Fruit fly (Drosophila melanogaster): Measurements from ENCODE around the gene Nse1.

Gene Nse1

dm6 chr2L:6677453-6677852, at the start of gene Nse1:
Gene Nse1 (minus strand): TSS chr2L:6677625.
- TF ChIP-seq psq (GFP tag; optimal IDR thresholded peaks at IDR 0.05) (no peak), Dfd (GFP tag; optimal IDR thresholded peaks at IDR 0.05) (no peak), usp (GFP tag; optimal IDR thresholded peaks at IDR 0.05) (no peak), dl (GFP tag; optimal IDR thresholded peaks at IDR 0.05; ENCODE audit: insufficient read depth in 1 of 2, partially characterized antibody in 2 of 2) (no peak)

DNA sequence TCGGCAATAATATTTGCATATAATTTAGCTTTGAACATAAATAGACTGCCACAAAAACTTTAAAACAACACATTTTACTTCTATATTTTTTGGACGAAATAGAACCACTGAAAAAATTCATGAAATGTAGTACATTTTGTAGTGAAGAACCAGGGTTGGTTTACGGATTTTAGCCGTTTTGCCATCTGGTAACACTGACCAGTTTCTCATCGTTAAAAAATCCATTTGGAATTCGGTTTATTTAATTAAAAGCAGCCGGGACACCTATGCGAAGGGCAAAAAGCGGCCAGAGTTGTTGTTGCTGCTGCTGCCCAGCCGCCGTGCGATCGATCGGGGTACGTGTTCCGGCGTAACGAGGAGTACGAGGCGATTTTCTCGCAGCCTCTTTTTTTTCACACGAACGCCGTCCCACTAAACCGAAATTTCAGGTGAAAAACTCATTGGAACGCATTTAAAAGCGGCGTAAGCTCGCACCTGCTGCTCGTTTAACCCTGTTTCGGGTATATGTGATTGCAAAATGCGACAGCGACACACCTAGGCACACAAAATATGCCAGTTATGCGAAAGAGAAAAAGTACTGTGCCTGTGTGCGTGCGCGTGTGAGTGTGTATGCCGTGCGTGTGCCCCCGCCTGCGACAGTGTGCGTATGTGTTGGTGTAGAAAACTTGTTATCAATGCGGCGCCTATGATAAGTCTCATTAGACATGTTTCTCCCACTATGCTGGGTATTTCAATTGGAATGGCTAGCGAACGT, 46.5 kb upstream of the Nse1 start, which contains the start of gene Liprin-alpha:
Gene Liprin-alpha (plus strand): TSS at position 154 of the 754 bp plus-strand sequence.
- peak; percentile 25 for TF ChIP-seq Abd-B (GFP tag; optimal IDR thresholded peaks at IDR 0.05)
- TF ChIP-seq sage (GFP tag; optimal IDR thresholded peaks at IDR 0.05) = no peak
- TF ChIP-seq rgr (GFP tag; optimal IDR thresholded peaks at IDR 0.05) = no peak
- TF ChIP-seq Jra (GFP tag; optimal IDR thresholded peaks at IDR 0.05) = no peak
- TF ChIP-seq Dfd (GFP tag; optimal IDR thresholded peaks at IDR 0.05) = no peak
- TF ChIP-seq usp (GFP tag; optimal IDR thresholded peaks at IDR 0.05) = no peak
- no peak for TF ChIP-seq Hr83 (GFP tag; optimal IDR thresholded peaks at IDR 0.05; ENCODE audit: poor library complexity, severe bottlenecking)
- TF ChIP-seq dsf (GFP tag; optimal IDR thresholded peaks at IDR 0.05; ENCODE audit: borderline replicate concordance) = no peak
- peak; percentile 89 for TF ChIP-seq N (GFP tag; optimal IDR thresholded peaks at IDR 0.05)
- no peak for TF ChIP-seq brk (GFP tag; optimal IDR thresholded peaks at IDR 0.05)

DNA sequence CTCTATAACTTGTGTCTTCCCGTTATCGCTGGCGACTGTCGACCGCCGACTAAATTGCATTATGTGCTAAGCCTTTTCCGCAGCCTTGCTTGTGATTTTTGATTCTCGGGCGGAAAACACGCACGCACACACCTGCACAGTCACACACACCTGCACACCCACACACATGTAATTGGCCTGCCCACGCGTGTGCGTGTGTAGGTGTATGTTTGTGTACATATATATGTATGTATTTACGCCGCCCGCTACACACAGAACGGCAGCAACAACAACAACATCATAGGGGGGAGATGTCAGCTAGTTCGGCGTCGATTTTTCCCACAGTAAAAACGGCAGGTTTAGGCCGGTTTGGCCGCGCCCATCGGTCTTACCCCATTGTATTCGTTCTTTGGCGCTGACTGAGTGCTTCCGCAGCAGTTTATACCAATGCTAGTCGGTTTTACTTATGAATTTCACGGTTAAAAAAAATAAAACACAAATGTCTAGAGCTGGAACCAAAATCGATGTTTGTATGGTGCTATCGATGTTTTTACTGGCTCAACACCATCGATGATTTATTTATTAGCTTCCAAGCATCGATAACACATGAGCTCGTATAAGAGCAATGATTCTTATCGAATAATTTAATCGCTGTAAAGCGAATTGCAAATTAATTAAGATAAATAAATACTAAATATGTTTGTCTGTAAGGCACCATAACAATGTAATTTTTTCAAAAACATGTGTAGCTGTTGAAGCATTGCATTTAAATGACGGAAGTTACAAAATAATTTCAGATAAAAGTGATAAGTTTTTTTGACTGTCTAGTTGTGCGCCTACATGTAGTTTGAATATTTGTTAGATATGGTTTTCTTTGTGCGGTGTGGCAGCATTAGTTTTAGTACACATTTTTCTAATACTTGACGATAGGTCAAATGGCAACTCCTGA, 45.7 kb upstream of the Nse1 start, which contains the start of gene homer:
Gene homer (minus strand): TSS at position 538 of the 928 bp plus-strand sequence.
- TF ChIP-seq Rel (GFP tag; optimal IDR thresholded peaks at IDR 0.05) (no peak), Rel (tag; optimal IDR thresholded peaks at IDR 0.05) (no peak), Hnf4 (GFP tag; optimal IDR thresholded peaks at IDR 0.05) (no peak), h (GFP tag; optimal IDR thresholded peaks at IDR 0.05) (peak; percentile 44), pan (optimal IDR thresholded peaks at IDR 0.05) (no peak), CG9705 (GFP tag; optimal IDR thresholded peaks at IDR 0.05) (no peak), jim (GFP tag; optimal IDR thresholded peaks at IDR 0.05) (no peak), Dif (GFP tag; optimal IDR thresholded peaks at IDR 0.05; ENCODE audit: partially characterized antibody) (no peak), Mio (GFP tag; optimal IDR thresholded peaks at IDR 0.05) (no peak), Hr83 (GFP tag; optimal IDR thresholded peaks at IDR 0.05; ENCODE audit: poor library complexity, severe bottlenecking) (peak; percentile 48), fru (GFP tag; optimal IDR thresholded peaks at IDR 0.05) (peak; percentile 14), GATAd (GFP tag; optimal IDR thresholded peaks at IDR 0.05) (no peak), sv (GFP tag; optimal IDR thresholded peaks at IDR 0.05) (no peak), woc (GFP tag; optimal IDR thresholded peaks at IDR 0.05) (no peak), lola (GFP tag; optimal IDR thresholded peaks at IDR 0.05) (no peak), dsf (GFP tag; optimal IDR thresholded peaks at IDR 0.05; ENCODE audit: borderline replicate concordance) (peak; percentile 0), Myc (optimal IDR thresholded peaks at IDR 0.05) (no peak), Vsx2 (GFP tag; optimal IDR thresholded peaks at IDR 0.05; ENCODE audit: partially characterized antibody) (peak; percentile 82), tai (GFP tag; optimal IDR thresholded peaks at IDR 0.05) (no peak), N (GFP tag; optimal IDR thresholded peaks at IDR 0.05) (no peak), Dfd (GFP tag; optimal IDR thresholded peaks at IDR 0.05) (no peak), dl (GFP tag; optimal IDR thresholded peaks at IDR 0.05; ENCODE audit: insufficient read depth in 1 of 2, partially characterized antibody in 2 of 2) (no peak), CrebA (GFP tag; optimal IDR thresholded peaks at IDR 0.05; ENCODE audit: borderline replicate concordance) (no peak), usp (GFP tag; optimal IDR thresholded peaks at IDR 0.05) (no peak), OdsH (GFP tag; optimal IDR thresholded peaks at IDR 0.05) (no peak), CG32264 (GFP tag; optimal IDR thresholded peaks at IDR 0.05) (no peak), Sp1 (GFP tag; optimal IDR thresholded peaks at IDR 0.05) (no peak), ey (GFP tag; optimal IDR thresholded peaks at IDR 0.05) (no peak), brk (GFP tag; optimal IDR thresholded peaks at IDR 0.05) (no peak), HLH106 (tag; optimal IDR thresholded peaks at IDR 0.05) (no peak), sage (GFP tag; optimal IDR thresholded peaks at IDR 0.05) (peak; percentile 39), Jra (GFP tag; optimal IDR thresholded peaks at IDR 0.05) (no peak), Abd-B (GFP tag; optimal IDR thresholded peaks at IDR 0.05) (no peak), rgr (GFP tag; optimal IDR thresholded peaks at IDR 0.05) (peak; percentile 41), Hr78 (GFP tag; optimal IDR thresholded peaks at IDR 0.05) (no peak), dmrt93B (GFP tag; optimal IDR thresholded peaks at IDR 0.05) (no peak), br (GFP tag; optimal IDR thresholded peaks at IDR 0.05) (peak; percentile 13), psq (GFP tag; optimal IDR thresholded peaks at IDR 0.05) (no peak)

Measured in whole organism, wandering third instar larva.